Fruit fly (Drosophila melanogaster): ENCODE measurements around the gene MICAL-like.

DNA sequence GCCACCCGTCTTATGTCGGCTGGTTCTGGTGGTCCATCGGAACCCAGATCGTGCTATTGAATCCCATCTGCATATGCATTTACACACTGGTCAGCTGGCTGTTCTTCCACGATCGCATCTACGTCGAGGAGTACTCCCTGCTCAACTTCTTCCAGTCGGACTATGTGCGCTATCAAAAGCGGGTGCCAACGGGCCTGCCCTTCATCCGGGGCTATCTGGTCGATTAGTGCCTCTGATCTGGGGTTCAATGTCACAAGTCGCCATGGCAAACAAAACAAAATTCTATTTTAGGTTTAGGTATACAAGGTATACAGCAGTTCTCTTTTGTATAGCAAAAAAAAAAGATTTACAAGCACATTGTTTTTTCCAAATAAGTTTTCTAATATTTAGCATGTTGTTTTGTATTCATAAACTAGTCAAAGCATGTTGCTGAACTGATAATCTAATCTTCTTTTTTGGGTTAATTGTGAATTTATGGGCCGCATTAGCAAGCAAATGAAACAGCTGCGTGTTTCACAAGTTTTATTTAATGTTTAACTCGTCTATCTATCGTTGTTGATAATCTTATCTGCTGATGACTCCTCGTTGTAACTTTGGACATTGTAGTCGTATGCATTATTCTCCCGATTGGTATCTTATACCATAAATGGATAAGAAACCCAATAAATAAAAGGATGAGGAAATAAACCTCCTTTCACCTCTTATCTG lies 4.3 kb upstream of the MICAL-like start:
- TF ChIP-seq ttk (optimal IDR thresholded peaks at IDR 0.05) (no peak), psq (optimal IDR thresholded peaks at IDR 0.05) (no peak), insv (optimal IDR thresholded peaks at IDR 0.05) (no peak), h (optimal IDR thresholded peaks at IDR 0.05) (no peak)

Measured in Kc167 (cell line).